Worm (Caenorhabditis elegans) whole organism, L4 larva: ENCODE data around the gene nspe-3.

Experiments
- F44E2.7 ChIP-seq: fragments of 200-800 bp; sonication (Bioruptor generic); IDR thresholded peaks from 2 replicates; pipeline ENCODE4 v2.1.2; 2022; ENCODE audit warnings: missing genetic modification characterization, missing compliant biosample characterization
- Y105C5A.15 ChIP-seq: fragments of 200-800 bp; sonication (Bioruptor generic); IDR thresholded peaks from 2 replicates; pipeline ENCODE4 v1.3.6; 2022; ENCODE audit warnings: missing genetic modification characterization, missing compliant biosample characterization
- Y5F2A.4 ChIP-seq: fragments of 200-800 bp; sonication (Bioruptor generic); optimal IDR thresholded peaks from 2 replicates; lab custom pipeline; 2018; ENCODE audit warnings: mild to moderate bottlenecking, missing genetic modification characterization, missing compliant biosample characterization
- aha-1 ChIP-seq: fragments of 150-350 bp; peaks from one replicate; lab custom pipeline; 2014; ENCODE audit warnings: missing biosample characterization, missing genetic modification characterization
- arid-1 ChIP-seq: fragments of 200-800 bp; sonication (Bioruptor generic); conservative IDR thresholded peaks from 2 replicates; pipeline ENCODE4 v1.3.6; 2022; ENCODE audit warnings: missing genetic modification reagents, missing genetic modification characterization, missing compliant biosample characterization
- attf-4 ChIP-seq: sonication (generic microtip); optimal IDR thresholded peaks from 3 replicates; lab custom pipeline; 2017; ENCODE audit warnings: missing biosample characterization, missing genetic modification characterization
- ceh-28 ChIP-seq: fragments of 150-350 bp; optimal IDR thresholded peaks from 2 replicates; lab custom pipeline; 2014; ENCODE audit warnings: missing biosample characterization, missing genetic modification reagents, missing genetic modification characterization
- ceh-32 ChIP-seq: sonication (generic microtip); optimal IDR thresholded peaks from 2 replicates; lab custom pipeline; 2016; ENCODE audit warnings: mild to moderate bottlenecking, missing genetic modification characterization, missing compliant biosample characterization; ENCODE audit not compliant: poor library complexity
- ceh-44 ChIP-seq: fragments of 200-800 bp; sonication (Bioruptor generic); IDR thresholded peaks from 2 replicates; pipeline ENCODE4 v1.3.6; 2022; ENCODE audit warnings: missing genetic modification reagents, missing genetic modification characterization, missing compliant biosample characterization
- ceh-82 ChIP-seq: sonication (generic microtip); optimal IDR thresholded peaks from 2 replicates; lab custom pipeline; 2017; ENCODE audit warnings: missing biosample characterization, missing genetic modification characterization
- ces-1 ChIP-seq: fragments of 150-350 bp; sonication (generic microtip); optimal IDR thresholded peaks from 4 replicates; lab custom pipeline; 2014; ENCODE audit warnings: missing biosample characterization, missing genetic modification reagents, missing genetic modification characterization
- cey-2 ChIP-seq: sonication (generic microtip); optimal IDR thresholded peaks from 3 replicates; lab custom pipeline; 2017; ENCODE audit warnings: missing genetic modification characterization, mild to moderate bottlenecking, missing compliant biosample characterization, antibody characterized with exemption, borderline replicate concordance; ENCODE audit not compliant: insufficient read depth
- daf-16 ChIP-seq, 3 experiments: sonication (generic microtip); optimal IDR thresholded peaks; 2 replicates each; lab custom pipeline; 2016 to 2017; ENCODE audit warnings: missing genetic modification characterization in 3 of 3, missing genetic modification reagents in 3 of 3, mild to moderate bottlenecking in 2 of 3, missing compliant biosample characterization in 2 of 3, missing biosample characterization in 1 of 3, moderate library complexity in 1 of 3
- daf-19 ChIP-seq: fragments of 200-800 bp; sonication (Bioruptor generic); conservative IDR thresholded peaks from 2 replicates; pipeline ENCODE4 v1.3.6; 2022; ENCODE audit warnings: missing genetic modification characterization, missing compliant biosample characterization
- dmd-8 ChIP-seq: fragments of 200-800 bp; sonication (Bioruptor generic); IDR thresholded peaks from 2 replicates; pipeline ENCODE4 v1.3.6; 2022; ENCODE audit warnings: missing genetic modification characterization, missing compliant biosample characterization
- dve-1 ChIP-seq: sonication (generic microtip); optimal IDR thresholded peaks from 2 replicates; lab custom pipeline; 2017; ENCODE audit warnings: antibody characterized with exemption, mild to moderate bottlenecking, missing genetic modification characterization, missing compliant biosample characterization; ENCODE audit not compliant: insufficient read depth
- egl-43 ChIP-seq: fragments of 200-800 bp; sonication (Bioruptor generic); IDR thresholded peaks from 2 replicates; pipeline ENCODE4 v1.3.6; 2022; ENCODE audit warnings: missing genetic modification reagents, missing genetic modification characterization, missing compliant biosample characterization
- fos-1 ChIP-seq: fragments of 150-350 bp; optimal IDR thresholded peaks from 2 replicates; lab custom pipeline; 2014; ENCODE audit warnings: missing biosample characterization, missing genetic modification characterization
- lin-15B ChIP-seq: fragments of 150-350 bp; sonication (generic microtip); optimal IDR thresholded peaks from 3 replicates; lab custom pipeline; 2014; ENCODE audit warnings: missing biosample characterization, missing genetic modification characterization
- madf-9 ChIP-seq: fragments of 200-800 bp; sonication (Bioruptor generic); conservative IDR thresholded peaks from 2 replicates; pipeline ENCODE4 v1.3.6; 2022; ENCODE audit warnings: missing genetic modification reagents, missing genetic modification characterization, missing compliant biosample characterization
- mep-1 ChIP-seq: fragments of 150-350 bp; sonication (generic microtip); optimal IDR thresholded peaks from 3 replicates; lab custom pipeline; 2014; ENCODE audit warnings: missing biosample characterization, missing genetic modification characterization
- mes-2 ChIP-seq: sonication (generic microtip); optimal IDR thresholded peaks from 2 replicates; lab custom pipeline; 2016; ENCODE audit warnings: missing genotype, mild to moderate bottlenecking, missing genetic modification characterization, missing compliant biosample characterization; ENCODE audit not compliant: poor library complexity, severe bottlenecking
- nhr-11 ChIP-seq: fragments of 150-350 bp; optimal IDR thresholded peaks from 2 replicates; lab custom pipeline; 2014; ENCODE audit warnings: missing biosample characterization, missing genetic modification characterization
- nhr-111 ChIP-seq: fragments of 200-800 bp; sonication (Bioruptor generic); optimal IDR thresholded peaks from 2 replicates; lab custom pipeline; 2018; ENCODE audit warnings: mild to moderate bottlenecking, missing genetic modification characterization, missing compliant biosample characterization
- nhr-41 ChIP-seq: fragments of 200-800 bp; sonication (Bioruptor generic); IDR thresholded peaks from 2 replicates; pipeline ENCODE4 v1.3.6; 2022; ENCODE audit warnings: missing genetic modification reagents, missing genetic modification characterization, missing compliant biosample characterization
- nhr-48 ChIP-seq: sonication (generic microtip); optimal IDR thresholded peaks from 2 replicates; lab custom pipeline; 2016; ENCODE audit warnings: mild to moderate bottlenecking, missing genetic modification characterization, missing compliant biosample characterization
- php-3 ChIP-seq: fragments of 200-800 bp; sonication (Bioruptor generic); IDR thresholded peaks from 2 replicates; pipeline ENCODE4 v1.3.6; 2022; ENCODE audit warnings: missing genetic modification reagents, missing genetic modification characterization, missing compliant biosample characterization
- set-16 ChIP-seq: fragments of 200-800 bp; sonication (Bioruptor generic); IDR thresholded peaks from 2 replicates; pipeline ENCODE4 v1.3.6; 2022; ENCODE audit warnings: missing genetic modification reagents, missing genetic modification characterization, missing compliant biosample characterization
- tag-97 ChIP-seq: fragments of 200-800 bp; sonication (Bioruptor generic); IDR thresholded peaks from 2 replicates; pipeline ENCODE4 v1.3.6; 2022; ENCODE audit warnings: missing genetic modification characterization, missing compliant biosample characterization
- unc-39 ChIP-seq: sonication (generic microtip); optimal IDR thresholded peaks from 2 replicates; lab custom pipeline; 2017; ENCODE audit warnings: missing biosample characterization, missing genetic modification characterization
- unc-62 ChIP-seq, 3 experiments: fragments of 150-350 bp in 1 of 3; sonication (generic microtip); optimal IDR thresholded peaks in 2 of 3; peaks in 1 of 3; 1 replicate in 1 of 3; 2 replicates in 2 of 3; lab custom pipeline; 2014 to 2017; ENCODE audit warnings: missing biosample characterization in 3 of 3, missing genetic modification characterization in 3 of 3, missing genetic modification reagents in 3 of 3, missing genotype in 1 of 3
- zag-1 ChIP-seq: fragments of 150-350 bp; optimal IDR thresholded peaks from 2 replicates; lab custom pipeline; 2014; ENCODE audit warnings: missing biosample characterization, missing genetic modification characterization
- zfp-3 ChIP-seq: fragments of 200-800 bp; sonication (Bioruptor generic); conservative IDR thresholded peaks from 2 replicates; pipeline ENCODE4 v1.3.6; 2022; ENCODE audit warnings: missing genetic modification reagents, missing genetic modification characterization, missing compliant biosample characterization
- zip-2 ChIP-seq: fragments of 150-350 bp; optimal IDR thresholded peaks from 2 replicates; lab custom pipeline; 2014; ENCODE audit warnings: missing biosample characterization, missing genetic modification characterization
- ztf-7 ChIP-seq: fragments of 150-350 bp; optimal IDR thresholded peaks from 2 replicates; lab custom pipeline; 2014; ENCODE audit warnings: missing biosample characterization, missing genetic modification characterization

The nspe-3 gene

ce11 chrII:12634749-12635318 lies 17.1 kb downstream of the nspe-3 start, which contains the start of gene Y38E10A.17:
TSS of gene Y38E10A.17 (minus strand) at chrII:12634799.
- TF ChIP-seq F44E2.7 (GFP tag; lab: Robert Waterston, UW) = no peak
- no peak for TF ChIP-seq tag-97 (GFP tag; lab: Robert Waterston, UW)
- no peak for TF ChIP-seq cey-2 (tag; lab: Kevin White, UChicago)
- no peak for TF ChIP-seq zip-2 (tag; lab: Kevin White, UChicago)
- TF ChIP-seq ces-1 (GFP tag; lab: Kevin White, UChicago) = no peak
- no peak for TF ChIP-seq attf-4 (tag; lab: Kevin White, UChicago)
- no peak for TF ChIP-seq nhr-48
- TF ChIP-seq nhr-41 (GFP tag; lab: Robert Waterston, UW) = no peak
- TF ChIP-seq daf-16 (GFP tag; optimal IDR thresholded peaks at IDR 0.05; lab: Kevin White, UChicago) = no peak
- TF ChIP-seq daf-16 (tag; optimal IDR thresholded peaks at IDR 0.05; lab: Kevin White, UChicago) = no peak
- TF ChIP-seq php-3 (GFP tag; lab: Robert Waterston, UW) = no peak
- TF ChIP-seq ceh-32 = no peak
- TF ChIP-seq Y5F2A.4 (GFP tag; lab: Kevin White, UChicago) = no peak
- TF ChIP-seq ceh-82 (tag; lab: Kevin White, UChicago) = no peak

DNA sequence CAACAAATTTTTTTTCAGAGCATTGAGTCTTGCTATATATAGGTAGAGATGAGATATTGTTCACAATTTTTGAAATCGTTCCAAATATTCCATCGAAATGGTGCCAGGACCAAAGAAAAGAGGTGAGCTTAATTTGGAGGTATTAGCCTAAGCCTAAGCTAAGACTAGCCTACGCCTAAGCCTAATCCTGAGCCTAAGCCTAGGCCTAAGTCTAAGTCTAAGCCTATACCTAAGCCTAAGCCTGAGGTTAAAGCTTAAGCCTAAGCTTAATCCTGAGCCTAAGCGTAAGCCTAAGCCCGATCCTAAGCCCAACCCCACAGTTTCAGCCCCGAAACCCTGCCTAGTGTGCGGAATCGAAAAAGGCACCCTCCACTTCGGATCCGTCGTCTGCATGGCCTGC lies 18.9 kb downstream of the nspe-3 start, which contains the start of gene nhr-234:
TSS of gene nhr-234 (plus strand) at position 77 of the 400 bp plus-strand sequence.
- TF ChIP-seq mep-1 (tag; lab: Kevin White, UChicago) (no peak), aha-1 (tag; lab: Kevin White, UChicago) (peak; percentile 23)

DNA sequence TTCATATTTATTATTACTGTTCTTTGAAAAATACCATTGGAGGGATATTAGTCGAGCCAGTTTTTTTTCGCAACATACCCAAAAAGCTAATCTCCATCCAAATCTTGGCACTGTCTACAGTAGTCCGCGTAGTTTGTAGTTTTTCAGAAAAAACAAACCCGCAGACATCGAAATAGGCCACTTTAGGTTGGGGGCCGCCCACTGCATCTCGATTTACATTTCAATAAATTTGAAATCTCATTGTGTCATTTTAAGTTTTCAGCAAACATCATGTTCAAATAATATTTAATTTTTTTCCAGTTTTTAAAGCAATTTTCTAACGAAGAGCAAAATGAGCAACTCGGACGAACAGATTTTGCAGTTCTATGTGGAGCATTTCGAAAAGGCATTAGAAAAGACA lies 22.7 kb downstream of the nspe-3 start, which contains the start of gene nhr-235:
TSS of gene nhr-235 (plus strand) at position 301 of the 400 bp plus-strand sequence.
- TF ChIP-seq daf-19 (GFP tag; lab: Robert Waterston, UW) = no peak
- no peak for TF ChIP-seq ceh-44 (GFP tag; lab: Robert Waterston, UW)
- TF ChIP-seq nhr-11 = no peak
- no peak for TF ChIP-seq ceh-28 (tag; lab: Kevin White, UChicago)
- no peak for TF ChIP-seq madf-9 (GFP tag; lab: Robert Waterston, UW)
- no peak for TF ChIP-seq nhr-111 (GFP tag; lab: Kevin White, UChicago)
- no peak for TF ChIP-seq daf-16 (GFP tag; optimal IDR thresholded peaks at IDR 0.05; lab: Kevin White, UChicago)
- TF ChIP-seq daf-16 (tag; optimal IDR thresholded peaks at IDR 0.05; lab: Kevin White, UChicago) = no peak
- no peak for TF ChIP-seq zag-1 (tag; lab: Kevin White, UChicago)
- no peak for TF ChIP-seq arid-1 (GFP tag; lab: Robert Waterston, UW)
- no peak for TF ChIP-seq zfp-3 (GFP tag; lab: Robert Waterston, UW)
- no peak for TF ChIP-seq mes-2 (tag; lab: Kevin White, UChicago)
- TF ChIP-seq dve-1 (tag; lab: Kevin White, UChicago) = no peak
- TF ChIP-seq lin-15B (tag; lab: Kevin White, UChicago) = no peak
- TF ChIP-seq ztf-7 (tag; lab: Kevin White, UChicago) = no peak
- TF ChIP-seq unc-62 (GFP tag; optimal IDR thresholded peaks at IDR 0.05 in 1 of 2; lab: Kevin White, UChicago) = no peak
- no peak for TF ChIP-seq unc-62 (tag; optimal IDR thresholded peaks at IDR 0.05; lab: Kevin White, UChicago)
- TF ChIP-seq fos-1 = no peak
- TF ChIP-seq unc-39 (tag; lab: Kevin White, UChicago) = no peak
- no peak for TF ChIP-seq Y105C5A.15 (GFP tag; lab: Robert Waterston, UW)

DNA sequence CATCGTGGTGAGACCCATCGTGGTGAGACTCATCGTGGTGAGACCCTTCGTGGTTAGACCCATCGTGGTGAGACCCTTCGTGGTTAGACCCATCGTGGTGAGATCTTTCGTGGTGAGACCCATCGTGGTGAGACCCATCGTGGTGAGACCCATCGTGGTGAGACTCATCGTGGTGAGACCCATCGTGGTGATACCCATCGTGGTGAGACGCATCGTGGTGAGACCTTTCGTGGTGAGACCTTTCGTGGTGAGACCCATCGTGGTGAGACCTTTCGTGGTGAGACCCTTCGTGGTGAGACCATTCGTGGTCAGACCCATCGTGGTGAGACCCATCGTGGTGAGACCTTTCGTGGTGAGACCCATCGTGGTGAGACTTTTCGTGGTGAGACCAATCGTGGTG lies 33.5 kb downstream of the nspe-3 start:
- peak; percentile 58; the same call in 1 of the 2 replicates for TF ChIP-seq egl-43 (GFP tag; lab: Robert Waterston, UW)
- peak; percentile 77 for TF ChIP-seq dmd-8 (GFP tag; lab: Robert Waterston, UW)
- TF ChIP-seq set-16 (GFP tag; lab: Robert Waterston, UW) = peak; percentile 31; the same call in 1 of the 2 replicates
